Fruit fly (Drosophila melanogaster) whole organism, prepupa: ENCODE data around the gene CG46468.
A peak's percentile ranks its signal among the peaks of the same experiment; 100 is the strongest.

Experiments used
- CG10631 ChIP-seq: fragments of 200-800 bp; sonication (Bioruptor generic); optimal IDR thresholded peaks from 2 replicates; lab custom pipeline; 2016; ENCODE audit warnings: missing biosample characterization, missing genetic modification characterization
- CG10669 ChIP-seq: fragments of 200-800 bp; sonication (Bioruptor generic); optimal IDR thresholded peaks from 3 replicates; lab custom pipeline; 2018; ENCODE audit warnings: missing biosample characterization, mild to moderate bottlenecking, missing genetic modification characterization, moderate library complexity
- CG11294 ChIP-seq: fragments of 200-800 bp; sonication (Bioruptor generic); IDR thresholded peaks from 2 replicates; pipeline ENCODE4 v1.3.6; 2022; ENCODE audit warnings: missing biosample characterization, missing genetic modification characterization
- CG11762 ChIP-seq: fragments of 200-800 bp; sonication (Bioruptor generic); optimal IDR thresholded peaks from 3 replicates; lab custom pipeline; 2016; ENCODE audit warnings: missing biosample characterization, missing genetic modification characterization; ENCODE audit not compliant: insufficient read depth
- CG11902 ChIP-seq: fragments of 200-800 bp; sonication (Bioruptor generic); optimal IDR thresholded peaks from 3 replicates; lab custom pipeline; 2016; ENCODE audit warnings: missing biosample characterization, missing genetic modification characterization
- CG15336 ChIP-seq: fragments of 200-800 bp; sonication (Bioruptor generic); IDR thresholded peaks from 2 replicates; pipeline ENCODE4 v1.3.6; 2022; ENCODE audit warnings: missing biosample characterization, missing genetic modification characterization
- CG1621 ChIP-seq: fragments of 200-800 bp; sonication (Bioruptor generic); optimal IDR thresholded peaks from 3 replicates; lab custom pipeline; 2018; ENCODE audit warnings: missing biosample characterization, mild to moderate bottlenecking, missing genetic modification characterization
- CG16779 ChIP-seq: fragments of 200-800 bp; sonication (Bioruptor generic); optimal IDR thresholded peaks from 3 replicates; lab custom pipeline; 2017; ENCODE audit warnings: missing biosample characterization, mild to moderate bottlenecking, missing genetic modification characterization
- CG31627 ChIP-seq: fragments of 200-800 bp; sonication (Bioruptor generic); optimal IDR thresholded peaks from 3 replicates; lab custom pipeline; 2016; ENCODE audit warnings: missing biosample characterization, missing genetic modification characterization
- CG34406 ChIP-seq: fragments of 200-800 bp; sonication (Bioruptor generic); optimal IDR thresholded peaks from 3 replicates; lab custom pipeline; 2016; ENCODE audit warnings: missing biosample characterization, missing genetic modification characterization
- CG6163 ChIP-seq: fragments of 200-800 bp; sonication (Bioruptor generic); IDR thresholded peaks from 3 replicates; pipeline ENCODE4 v1.3.6; 2022; ENCODE audit warnings: missing biosample characterization, missing genetic modification characterization
- CG6276 ChIP-seq: fragments of 200-800 bp; sonication (Bioruptor generic); optimal IDR thresholded peaks from 2 replicates; lab custom pipeline; 2017; ENCODE audit warnings: missing biosample characterization, mild to moderate bottlenecking, missing genetic modification characterization
- CG6792 ChIP-seq: fragments of 200-800 bp; sonication (Bioruptor generic); optimal IDR thresholded peaks from 3 replicates; lab custom pipeline; 2016; ENCODE audit warnings: missing biosample characterization, missing genetic modification characterization
- CG6808 ChIP-seq: fragments of 200-800 bp; sonication (Bioruptor generic); optimal IDR thresholded peaks from 3 replicates; lab custom pipeline; 2017; ENCODE audit warnings: missing biosample characterization, missing genetic modification characterization, mild to moderate bottlenecking, moderate library complexity, missing genetic modification reagents
- CG6854 ChIP-seq: fragments of 200-800 bp; sonication (Bioruptor generic); optimal IDR thresholded peaks from 2 replicates; lab custom pipeline; 2017; ENCODE audit warnings: missing biosample characterization, mild to moderate bottlenecking, missing genetic modification characterization
- CG8319 ChIP-seq: fragments of 200-800 bp; sonication (Bioruptor generic); optimal IDR thresholded peaks from 3 replicates; lab custom pipeline; 2016; ENCODE audit warnings: missing biosample characterization, missing genetic modification characterization
- CG9139 ChIP-seq: fragments of 200-800 bp; sonication (Bioruptor generic); optimal IDR thresholded peaks from 3 replicates; lab custom pipeline; 2017; ENCODE audit warnings: missing biosample characterization, mild to moderate bottlenecking, missing genetic modification characterization
- Eip75B ChIP-seq: fragments of 200-800 bp; sonication (Bioruptor generic); optimal IDR thresholded peaks from 3 replicates; lab custom pipeline; 2016; ENCODE audit warnings: missing biosample characterization, missing genetic modification characterization
- Eip78C ChIP-seq: fragments of 200-800 bp; sonication (Bioruptor generic); peaks from one replicate; lab custom pipeline; 2016; ENCODE audit warnings: missing biosample characterization, missing genetic modification characterization
- Eip93F ChIP-seq: fragments of 200-800 bp; sonication (Bioruptor generic); optimal IDR thresholded peaks from 2 replicates; lab custom pipeline; 2016; ENCODE audit warnings: missing biosample characterization, mild to moderate bottlenecking, missing genetic modification characterization
- Ets21C ChIP-seq: fragments of 200-800 bp; sonication (Bioruptor generic); optimal IDR thresholded peaks from 3 replicates; lab custom pipeline; 2016; ENCODE audit warnings: missing biosample characterization, missing genetic modification characterization
- Gug ChIP-seq: fragments of 200-800 bp; sonication (Bioruptor generic); IDR thresholded peaks from 2 replicates; pipeline ENCODE4 v1.3.6; 2022; ENCODE audit warnings: missing biosample characterization, missing genetic modification characterization
- Hr38 ChIP-seq: sonication (Bioruptor generic); optimal IDR thresholded peaks from 2 replicates; lab custom pipeline; 2016; ENCODE audit warnings: missing biosample characterization, missing genetic modification characterization
- Lpt ChIP-seq: fragments of 200-800 bp; sonication (Bioruptor generic); optimal IDR thresholded peaks from 3 replicates; lab custom pipeline; 2016; ENCODE audit warnings: missing biosample characterization, missing genetic modification characterization
- Met ChIP-seq: fragments of 200-800 bp; sonication (Bioruptor generic); optimal IDR thresholded peaks from 3 replicates; lab custom pipeline; 2016; ENCODE audit warnings: missing biosample characterization, missing genetic modification characterization
- Smox ChIP-seq: fragments of 200-800 bp; sonication (Bioruptor generic); optimal IDR thresholded peaks from 3 replicates; lab custom pipeline; 2016; ENCODE audit warnings: missing biosample characterization, missing genetic modification characterization
- Sox14 ChIP-seq: fragments of 200-800 bp; sonication (Bioruptor generic); optimal IDR thresholded peaks from 3 replicates; lab custom pipeline; 2016; ENCODE audit warnings: missing biosample characterization, missing genetic modification characterization
- Sox15 ChIP-seq: fragments of 200-800 bp; sonication (Bioruptor generic); optimal IDR thresholded peaks from 3 replicates; lab custom pipeline; 2016; ENCODE audit warnings: missing biosample characterization, missing genetic modification characterization
- dsx ChIP-seq: fragments of 200-800 bp; optimal IDR thresholded peaks from 3 replicates; lab custom pipeline; 2019; ENCODE audit warnings: missing biosample characterization, mild to moderate bottlenecking, missing genetic modification characterization, moderate library complexity; ENCODE audit not compliant: poor library complexity, severe bottlenecking
- eg ChIP-seq: fragments of 200-800 bp; sonication (Bioruptor generic); IDR thresholded peaks from 3 replicates; pipeline ENCODE4 v1.3.6; 2022; ENCODE audit warnings: missing biosample characterization, missing genetic modification characterization
- fd59A ChIP-seq: fragments of 200-800 bp; sonication (Bioruptor generic); optimal IDR thresholded peaks from 2 replicates; lab custom pipeline; 2017; ENCODE audit warnings: missing biosample characterization, mild to moderate bottlenecking, missing genetic modification characterization, missing genetic modification reagents
- fd85E ChIP-seq: fragments of 200-800 bp; sonication (Bioruptor generic); optimal IDR thresholded peaks from 3 replicates; lab custom pipeline; 2016; ENCODE audit warnings: missing biosample characterization, missing genetic modification characterization
- fkh ChIP-seq: fragments of 200-800 bp; sonication (Bioruptor generic); optimal IDR thresholded peaks from 3 replicates; lab custom pipeline; 2017; ENCODE audit warnings: missing biosample characterization, mild to moderate bottlenecking, missing genetic modification characterization, moderate library complexity
- lz ChIP-seq: fragments of 200-800 bp; sonication (Bioruptor generic); optimal IDR thresholded peaks from 3 replicates; lab custom pipeline; 2016; ENCODE audit warnings: missing biosample characterization, missing genetic modification characterization
- net ChIP-seq: fragments of 200-800 bp; sonication (Bioruptor generic); optimal IDR thresholded peaks from 3 replicates; lab custom pipeline; 2016; ENCODE audit warnings: missing biosample characterization, missing genetic modification characterization
- salr ChIP-seq, 2 experiments: fragments of 200-800 bp; sonication (Bioruptor generic); optimal IDR thresholded peaks; 3 replicates each; lab custom pipeline; 2016 to 2018; ENCODE audit warnings: missing biosample characterization in 2 of 2, missing genetic modification characterization in 2 of 2, mild to moderate bottlenecking in 1 of 2
- spab ChIP-seq: fragments of 200-800 bp; sonication (Bioruptor generic); optimal IDR thresholded peaks from 2 replicates; lab custom pipeline; 2017; ENCODE audit warnings: missing biosample characterization, mild to moderate bottlenecking, missing genetic modification characterization, missing genetic modification reagents
- ss ChIP-seq, 2 experiments: fragments of 200-800 bp; sonication (Bioruptor generic); optimal IDR thresholded peaks; 2 replicates in 1 of 2; 3 replicates in 1 of 2; lab custom pipeline; 2017 to 2018; ENCODE audit warnings: mild to moderate bottlenecking in 2 of 2, missing biosample characterization in 2 of 2, missing genetic modification characterization in 2 of 2, moderate library complexity in 1 of 2

The CG46468 gene

DNA sequence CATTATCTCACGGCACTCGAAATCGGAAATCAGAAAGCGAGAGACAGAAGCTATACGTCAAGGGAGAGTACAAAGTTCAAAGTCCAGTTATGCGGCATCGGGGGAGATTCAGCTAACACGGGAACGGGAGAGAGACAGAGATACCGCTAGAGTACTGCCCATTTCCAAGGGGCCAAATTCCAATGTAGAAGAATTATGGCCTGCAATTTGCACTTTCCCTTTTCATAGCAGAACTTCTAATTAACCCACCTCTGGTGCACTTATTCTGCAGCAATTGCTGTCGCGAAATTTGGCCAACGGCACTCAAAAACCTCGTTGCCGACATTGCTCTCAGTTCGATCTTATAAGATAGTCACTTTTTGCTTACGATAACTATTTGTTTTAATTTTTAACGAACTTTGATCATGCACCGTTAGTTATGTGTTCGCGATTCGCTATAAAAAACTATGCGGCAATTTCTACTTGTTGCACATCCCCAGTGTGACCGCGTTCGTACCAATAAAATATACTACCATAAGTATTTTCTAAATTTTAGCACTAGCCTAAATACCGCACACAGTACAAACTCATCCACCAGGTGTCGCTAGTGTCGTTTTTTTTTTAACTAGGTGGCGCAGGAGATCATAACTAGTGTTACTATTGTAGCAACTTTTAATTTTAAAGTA is 11.2 kb upstream of the CG46468 start, which contains the start of gene Mtpalpha (continued):
- TF ChIP-seq CG15336 (GFP tag; lab: Robert Waterston, UW) (peak; percentile 86), CG11294 (GFP tag; lab: Robert Waterston, UW) (peak; percentile 40; the same call in 1 of the 2 replicates), Smox (GFP tag; lab: Kevin White, UChicago) (peak; percentile 47), CG16779 (tag; lab: Kevin White, UChicago) (peak; percentile 99), fd59A (GFP tag; lab: Kevin White, UChicago) (peak; percentile 9), CG6792 (GFP tag; lab: Kevin White, UChicago) (no peak), Eip93F (GFP tag; lab: Kevin White, UChicago) (peak; percentile 78), Eip75B (GFP tag; lab: Kevin White, UChicago) (peak; percentile 57), CG31627 (GFP tag; lab: Kevin White, UChicago) (peak; percentile 51)

dm6 chr2L:9570673-9571193 is 5.5 kb upstream of the CG46468 start:
- TF ChIP-seq Smox (GFP tag; lab: Kevin White, UChicago), result no peak
- peak; percentile 40 for TF ChIP-seq CG15336 (GFP tag; lab: Robert Waterston, UW)
- TF ChIP-seq CG11902 (GFP tag; lab: Kevin White, UChicago), result no peak
- no peak for TF ChIP-seq CG9139 (GFP tag; lab: Kevin White, UChicago)
- TF ChIP-seq fd85E, result no peak
- TF ChIP-seq ss (GFP tag; optimal IDR thresholded peaks at IDR 0.05; lab: Kevin White, UChicago), result no peak
- TF ChIP-seq spab (GFP tag; lab: Kevin White, UChicago), result peak; percentile 19
- TF ChIP-seq CG10631 (GFP tag; lab: Kevin White, UChicago), result no peak
- TF ChIP-seq CG8319 (GFP tag; lab: Kevin White, UChicago), result no peak
- TF ChIP-seq CG6808 (GFP tag; lab: Kevin White, UChicago), result no peak
- no peak for TF ChIP-seq CG34406 (GFP tag; lab: Kevin White, UChicago)
- peak; percentile 11 for TF ChIP-seq CG6854 (GFP tag; lab: Kevin White, UChicago)
- TF ChIP-seq fkh (GFP tag; lab: Kevin White, UChicago), result peak; percentile 94
- TF ChIP-seq Sox14, result peak; percentile 3
- no peak for TF ChIP-seq Met (GFP tag; lab: Kevin White, UChicago)
- no peak for TF ChIP-seq CG1621 (tag; lab: Kevin White, UChicago)
- no peak for TF ChIP-seq Ets21C
- TF ChIP-seq lz, result no peak
- no peak for TF ChIP-seq Gug (GFP tag; lab: Robert Waterston, UW)
- TF ChIP-seq Hr38 (GFP tag; lab: Kevin White, UChicago), result no peak
- no peak for TF ChIP-seq Eip93F (GFP tag; lab: Kevin White, UChicago)
- TF ChIP-seq Sox15 (GFP tag; lab: Kevin White, UChicago), result no peak
- TF ChIP-seq eg (GFP tag; lab: Robert Waterston, UW), result 0 out of 3 replicates have a peak, but pooled peaks have one; percentile 24
- no peak for TF ChIP-seq CG11762 (GFP tag; lab: Kevin White, UChicago)
- TF ChIP-seq net, result no peak
- TF ChIP-seq CG6276 (GFP tag; lab: Kevin White, UChicago), result peak; percentile 55
- no peak for TF ChIP-seq CG10669 (GFP tag; lab: Kevin White, UChicago)
- TF ChIP-seq CG16779 (tag; lab: Kevin White, UChicago), result no peak
- no peak for TF ChIP-seq salr (GFP tag; optimal IDR thresholded peaks at IDR 0.05; lab: Kevin White, UChicago)
- peak; percentile 89 for TF ChIP-seq dsx (GFP tag; lab: Kevin White, UChicago)
- TF ChIP-seq Eip78C, result peak; percentile 39
- TF ChIP-seq Lpt, result no peak
- TF ChIP-seq CG6163 (GFP tag; lab: Robert Waterston, UW), result 0 out of 3 replicates have a peak, but pooled peaks have one; percentile 30
- TF ChIP-seq, all 60 proteins: peak for 10
